Worm (Caenorhabditis elegans) whole organism, L3 larva: Measurements from ENCODE around the gene Y46G5A.47.

Experiments used
- R02D3.7 ChIP-seq: fragments of 150-350 bp; optimal IDR thresholded peaks from 2 replicates; lab custom pipeline; 2014; ENCODE audit warnings: missing biosample characterization, missing genetic modification characterization
- ZK546.5 ChIP-seq: sonication (generic microtip); optimal IDR thresholded peaks from 2 replicates; lab custom pipeline; 2017; ENCODE audit warnings: missing biosample characterization, missing genetic modification characterization
- ama-1 ChIP-seq: fragments of 150-350 bp; optimal IDR thresholded peaks from 2 replicates; lab custom pipeline; 2018
- ceh-16 ChIP-seq: sonication (generic microtip); optimal IDR thresholded peaks from 2 replicates; lab custom pipeline; 2017; ENCODE audit warnings: missing biosample characterization, missing genetic modification characterization
- ceh-28 ChIP-seq: fragments of 150-350 bp; optimal IDR thresholded peaks from 2 replicates; lab custom pipeline; 2014; ENCODE audit warnings: missing biosample characterization, missing genetic modification reagents, missing genetic modification characterization
- ceh-82 ChIP-seq: fragments of 150-350 bp; optimal IDR thresholded peaks from 2 replicates; lab custom pipeline; 2014; ENCODE audit warnings: missing biosample characterization, missing genetic modification characterization
- ceh-9 ChIP-seq: sonication (generic microtip); optimal IDR thresholded peaks from 2 replicates; lab custom pipeline; 2018; ENCODE audit warnings: missing biosample characterization, missing genetic modification characterization
- daf-12 ChIP-seq: fragments of 150-350 bp; optimal IDR thresholded peaks from 2 replicates; lab custom pipeline; 2014; ENCODE audit warnings: missing biosample characterization, missing genetic modification reagents, missing genetic modification characterization
- egl-27 ChIP-seq: sonication (generic microtip); optimal IDR thresholded peaks from 4 replicates; lab custom pipeline; 2017; ENCODE audit warnings: missing biosample characterization, missing genetic modification reagents, missing genetic modification characterization
- egl-5 ChIP-seq: fragments of 150-350 bp; optimal IDR thresholded peaks from 2 replicates; lab custom pipeline; 2017; ENCODE audit warnings: missing biosample characterization, missing genetic modification reagents, missing genetic modification characterization, inconsistent platforms
- elt-1 ChIP-seq: fragments of 150-350 bp; optimal IDR thresholded peaks from 2 replicates; lab custom pipeline; 2014; ENCODE audit warnings: missing biosample characterization, missing genetic modification characterization
- elt-2 ChIP-seq: sonication (generic microtip); optimal IDR thresholded peaks from 2 replicates; lab custom pipeline; 2016; ENCODE audit warnings: missing genetic modification reagents, mild to moderate bottlenecking, missing genetic modification characterization, missing compliant biosample characterization
- elt-3 ChIP-seq, 3 experiments: fragments of 150-350 bp in 1 of 3; sonication (generic microtip) in 2 of 3; optimal IDR thresholded peaks; 2 replicates in 2 of 3; 4 replicates in 1 of 3; lab custom pipeline; 2014 to 2017; ENCODE audit warnings: missing biosample characterization in 3 of 3, missing genetic modification characterization in 3 of 3
- eor-1 ChIP-seq, 2 experiments: fragments of 150-350 bp; optimal IDR thresholded peaks; 2 replicates each; lab custom pipeline; 2014 to 2018; ENCODE audit warnings: missing biosample characterization in 2 of 2, missing genetic modification characterization in 2 of 2
- fkh-10 ChIP-seq: sonication (generic microtip); optimal IDR thresholded peaks from 2 replicates; lab custom pipeline; 2017; ENCODE audit warnings: missing biosample characterization, missing genetic modification reagents, missing genetic modification characterization
- fkh-2 ChIP-seq: fragments of 150-350 bp; optimal IDR thresholded peaks from 2 replicates; lab custom pipeline; 2014; ENCODE audit warnings: missing biosample characterization, missing genetic modification reagents, missing genetic modification characterization
- fos-1 ChIP-seq: fragments of 150-350 bp; optimal IDR thresholded peaks from 2 replicates; lab custom pipeline; 2014; ENCODE audit warnings: missing biosample characterization, missing genetic modification characterization
- hmg-11 ChIP-seq: sonication (generic microtip); optimal IDR thresholded peaks from 2 replicates; lab custom pipeline; 2016; ENCODE audit warnings: missing genetic modification characterization, missing compliant biosample characterization
- jun-1 ChIP-seq: fragments of 150-350 bp; optimal IDR thresholded peaks from 2 replicates; lab custom pipeline; 2014; ENCODE audit warnings: missing biosample characterization, missing genetic modification reagents, missing genetic modification characterization
- lin-15B ChIP-seq: fragments of 150-350 bp; optimal IDR thresholded peaks from 2 replicates; lab custom pipeline; 2014; ENCODE audit warnings: missing biosample characterization, missing genetic modification characterization
- lin-39 ChIP-seq: fragments of 150-350 bp; optimal IDR thresholded peaks from 2 replicates; lab custom pipeline; 2018; ENCODE audit warnings: missing biosample characterization, missing genetic modification reagents, missing genetic modification characterization
- lsy-12 ChIP-seq: sonication (generic microtip); optimal IDR thresholded peaks from 2 replicates; lab custom pipeline; 2016; ENCODE audit warnings: mild to moderate bottlenecking, missing genetic modification characterization, missing compliant biosample characterization
- mdl-1 ChIP-seq: fragments of 150-350 bp; optimal IDR thresholded peaks from 2 replicates; lab custom pipeline; 2014; ENCODE audit warnings: missing biosample characterization, missing genetic modification characterization
- mml-1 ChIP-seq: fragments of 150-350 bp; sonication (generic microtip); optimal IDR thresholded peaks from 3 replicates; lab custom pipeline; 2014; ENCODE audit warnings: missing biosample characterization, missing genetic modification characterization
- nfya-1 ChIP-seq: sonication (generic microtip); optimal IDR thresholded peaks from 2 replicates; lab custom pipeline; 2017; ENCODE audit warnings: missing genetic modification characterization, mild to moderate bottlenecking, missing compliant biosample characterization, antibody characterized with exemption, moderate library complexity; ENCODE audit not compliant: insufficient read depth
- nhr-11 ChIP-seq: fragments of 150-350 bp; optimal IDR thresholded peaks from 2 replicates; lab custom pipeline; 2014; ENCODE audit warnings: missing biosample characterization, missing genetic modification characterization
- nhr-12 ChIP-seq: fragments of 150-350 bp; optimal IDR thresholded peaks from 2 replicates; lab custom pipeline; 2014; ENCODE audit warnings: missing biosample characterization, missing genetic modification characterization
- nhr-23 ChIP-seq: fragments of 150-350 bp; optimal IDR thresholded peaks from 2 replicates; lab custom pipeline; 2014; ENCODE audit warnings: missing biosample characterization, missing genetic modification reagents, missing genetic modification characterization
- nhr-237 ChIP-seq: fragments of 150-350 bp; optimal IDR thresholded peaks from 2 replicates; lab custom pipeline; 2014; ENCODE audit warnings: missing biosample characterization, missing genetic modification characterization
- nhr-25 ChIP-seq: sonication (generic microtip); optimal IDR thresholded peaks from 2 replicates; lab custom pipeline; 2017; ENCODE audit warnings: missing biosample characterization, missing genetic modification characterization
- nhr-43 ChIP-seq: sonication (generic microtip); optimal IDR thresholded peaks from 2 replicates; lab custom pipeline; 2016; ENCODE audit warnings: mild to moderate bottlenecking, missing genetic modification characterization, missing compliant biosample characterization; ENCODE audit not compliant: poor library complexity, severe bottlenecking
- nhr-76 ChIP-seq: fragments of 150-350 bp; sonication (generic microtip); optimal IDR thresholded peaks from 5 replicates; lab custom pipeline; 2014; ENCODE audit warnings: missing biosample characterization, missing genetic modification characterization
- nhr-77 ChIP-seq: fragments of 150-350 bp; optimal IDR thresholded peaks from 2 replicates; lab custom pipeline; 2014; ENCODE audit warnings: missing biosample characterization, missing genetic modification characterization
- pha-4 ChIP-seq: fragments of 150-350 bp; optimal IDR thresholded peaks from 2 replicates; lab custom pipeline; 2014; ENCODE audit warnings: missing biosample characterization, missing genetic modification reagents, missing genetic modification characterization
- pqm-1 ChIP-seq: fragments of 150-350 bp; optimal IDR thresholded peaks from 2 replicates; lab custom pipeline; 2017; ENCODE audit warnings: missing biosample characterization, missing genetic modification characterization, inconsistent platforms
- sea-2 ChIP-seq: fragments of 150-350 bp; sonication (generic microtip); optimal IDR thresholded peaks from 4 replicates; lab custom pipeline; 2014; ENCODE audit warnings: missing biosample characterization, missing genetic modification reagents, missing genetic modification characterization
- skn-1 ChIP-seq: fragments of 150-350 bp; optimal IDR thresholded peaks from 2 replicates; lab custom pipeline; 2014; ENCODE audit warnings: missing biosample characterization, missing genetic modification characterization
- snpc-4 ChIP-seq: fragments of 150-350 bp; optimal IDR thresholded peaks from 2 replicates; lab custom pipeline; 2014; ENCODE audit warnings: missing biosample characterization, missing genetic modification characterization
- tbx-2 ChIP-seq: sonication (generic microtip); optimal IDR thresholded peaks from 2 replicates; lab custom pipeline; 2016; ENCODE audit warnings: mild to moderate bottlenecking, missing genetic modification characterization, missing compliant biosample characterization
- unc-39 ChIP-seq: sonication (generic microtip); optimal IDR thresholded peaks from 4 replicates; lab custom pipeline; 2017; ENCODE audit warnings: missing biosample characterization, missing genetic modification characterization
- unc-62 ChIP-seq: fragments of 150-350 bp; sonication (generic microtip); optimal IDR thresholded peaks from 4 replicates; lab custom pipeline; 2014; ENCODE audit warnings: missing biosample characterization, missing genetic modification reagents, missing genetic modification characterization
- zag-1 ChIP-seq: fragments of 150-350 bp; optimal IDR thresholded peaks from 2 replicates; lab custom pipeline; 2014; ENCODE audit warnings: missing biosample characterization, missing genetic modification characterization
- ztf-11 ChIP-seq: fragments of 150-350 bp; optimal IDR thresholded peaks from 2 replicates; lab custom pipeline; 2014; ENCODE audit warnings: missing biosample characterization, missing genetic modification characterization
- ztf-4 ChIP-seq: fragments of 150-350 bp; optimal IDR thresholded peaks from 2 replicates; lab custom pipeline; 2014; ENCODE audit warnings: missing biosample characterization, missing genetic modification characterization

The Y46G5A.47 gene

ce11 chrII:12805765-12806384 lies 769 bp upstream of the Y46G5A.47 start (continued):
- TF ChIP-seq lin-39 (peak; percentile 58), ZK546.5 (tag; lab: Kevin White, UChicago) (no peak), elt-1 (tag; lab: Kevin White, UChicago) (no peak), ceh-82 (no peak), ztf-4 (no peak), zag-1 (tag; lab: Kevin White, UChicago) (no peak), sea-2 (no peak), tbx-2 (tag; lab: Kevin White, UChicago) (no peak), fkh-2 (tag; lab: Kevin White, UChicago) (no peak), hmg-11 (tag; lab: Kevin White, UChicago) (peak; percentile 79), nhr-237 (no peak)

DNA sequence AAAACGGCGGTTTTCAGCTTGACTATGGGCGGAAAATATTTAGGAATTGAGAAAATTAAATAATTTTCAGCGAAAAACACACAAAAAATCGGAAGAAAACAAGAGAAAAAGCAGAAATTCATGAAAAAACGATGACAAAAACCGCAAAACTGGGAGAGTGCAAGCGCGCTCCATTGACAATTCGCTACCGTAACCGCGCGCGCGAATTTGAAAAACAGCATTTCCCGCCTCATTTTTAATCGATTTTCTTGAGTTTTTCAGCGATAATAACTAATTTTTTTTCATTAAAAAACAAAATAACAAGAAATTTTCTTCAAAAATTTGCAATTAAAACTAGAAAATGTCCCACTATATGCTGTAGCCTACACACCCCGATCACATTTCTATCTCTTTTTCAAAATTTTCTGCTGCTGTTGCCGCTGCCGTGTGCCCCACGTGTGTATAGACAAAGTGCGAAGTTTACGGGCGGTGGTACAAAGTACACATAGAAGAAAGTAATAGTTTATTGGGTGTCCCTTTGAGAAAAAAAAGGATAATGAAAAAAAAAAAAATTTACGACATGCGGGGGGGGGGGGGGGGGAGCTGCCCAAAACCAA lies 5.1 kb downstream of the Y46G5A.47 start:
- peak; percentile 43 for TF ChIP-seq nhr-11 (tag; lab: Kevin White, UChicago)
- peak; percentile 32 for TF ChIP-seq nfya-1 (tag; lab: Kevin White, UChicago)
- TF ChIP-seq fkh-2 (tag; lab: Kevin White, UChicago): no peak
- peak; percentile 15 for TF ChIP-seq elt-2 (tag; lab: Kevin White, UChicago)
- TF ChIP-seq pha-4 (tag; lab: Kevin White, UChicago): peak; percentile 18
- TF ChIP-seq nhr-43: peak; percentile 7
- TF ChIP-seq lin-15B: peak; percentile 0
- no peak for TF ChIP-seq mml-1 (tag; lab: Kevin White, UChicago)
- TF ChIP-seq nhr-23 (tag; lab: Kevin White, UChicago): peak; percentile 18

DNA sequence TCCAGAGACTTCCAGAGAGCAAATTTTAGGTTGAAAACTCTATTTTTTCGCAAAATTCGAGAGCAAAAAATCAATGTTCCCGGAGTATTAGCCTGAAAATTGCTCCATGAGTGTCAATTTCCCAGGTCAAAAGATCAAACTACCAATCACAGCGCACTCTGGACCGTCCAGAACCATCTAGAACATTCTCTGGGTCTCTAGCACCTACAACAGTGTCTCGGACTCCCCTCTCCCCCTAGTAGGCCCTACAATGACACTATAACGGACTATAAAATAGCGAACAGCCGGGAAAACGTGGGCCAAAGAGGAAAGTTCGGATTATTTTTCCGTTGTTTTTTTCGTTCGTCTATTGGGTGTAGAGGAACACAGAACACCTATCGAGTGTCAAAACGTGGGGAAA lies 5.7 kb downstream of the Y46G5A.47 start:
- TF ChIP-seq nhr-23 (tag; lab: Kevin White, UChicago) (no peak), ZK546.5 (tag; lab: Kevin White, UChicago) (no peak), ceh-16 (tag; lab: Kevin White, UChicago) (no peak), jun-1 (tag; lab: Kevin White, UChicago) (no peak)

DNA sequence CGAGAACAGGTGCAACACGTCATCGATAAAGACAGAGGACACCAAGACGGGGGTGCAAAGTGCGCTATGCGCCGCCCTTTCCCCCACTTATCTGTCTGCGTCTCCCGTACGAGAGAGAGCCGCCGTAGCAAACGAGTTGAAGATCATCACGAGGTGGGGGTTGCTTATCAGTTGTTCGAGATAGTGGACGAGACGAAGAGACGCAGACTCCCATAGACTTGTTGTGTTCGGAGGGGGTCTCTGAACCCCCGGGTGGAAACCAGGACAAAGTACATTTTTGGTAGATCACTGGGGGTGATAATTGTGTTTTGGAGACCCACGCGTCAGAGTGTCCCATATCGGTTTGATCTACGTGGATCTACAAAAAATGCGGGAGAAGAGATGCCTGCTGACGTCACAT lies 6.3 kb downstream of the Y46G5A.47 start:
- no peak for TF ChIP-seq zag-1 (tag; lab: Kevin White, UChicago)
- no peak for TF ChIP-seq ceh-9 (tag; lab: Kevin White, UChicago)
- no peak for TF ChIP-seq ama-1
- TF ChIP-seq mdl-1 (tag; lab: Kevin White, UChicago): peak; percentile 76
- TF ChIP-seq ceh-16 (tag; lab: Kevin White, UChicago): no peak
- peak; percentile 73 for TF ChIP-seq ceh-28 (tag; lab: Kevin White, UChicago)
- TF ChIP-seq unc-62 (GFP tag; lab: Kevin White, UChicago): no peak
- peak; percentile 14 for TF ChIP-seq fos-1 (tag; lab: Kevin White, UChicago)
- TF ChIP-seq egl-5 (tag; lab: Kevin White, UChicago): no peak
- TF ChIP-seq nhr-43: peak; percentile 96
- no peak for TF ChIP-seq fkh-10 (GFP tag; lab: Kevin White, UChicago)
- TF ChIP-seq unc-39 (tag; lab: Kevin White, UChicago): no peak
- TF ChIP-seq nhr-237: no peak
- TF ChIP-seq daf-12 (tag; lab: Kevin White, UChicago): no peak
- no peak for TF ChIP-seq nhr-76
- TF ChIP-seq sea-2: no peak
- TF ChIP-seq nhr-11 (tag; lab: Kevin White, UChicago): peak; percentile 69
- TF ChIP-seq elt-2 (tag; lab: Kevin White, UChicago): peak; percentile 95
- TF ChIP-seq lsy-12 (tag; lab: Kevin White, UChicago): peak; percentile 71
- no peak for TF ChIP-seq ztf-11 (tag; lab: Kevin White, UChicago)
- TF ChIP-seq nhr-25 (tag; lab: Kevin White, UChicago): peak; percentile 87
- TF ChIP-seq jun-1 (tag; lab: Kevin White, UChicago): peak; percentile 87
- peak; percentile 48 for TF ChIP-seq snpc-4
- TF ChIP-seq pha-4 (tag; lab: Kevin White, UChicago): peak; percentile 82
- TF ChIP-seq elt-3 (tag; optimal IDR thresholded peaks at IDR 0.05; lab: Kevin White, UChicago): peak in 1 of 3 experiments; percentile 71
- TF ChIP-seq pqm-1 (tag; lab: Kevin White, UChicago): peak; percentile 94
- TF ChIP-seq egl-27 (tag; lab: Kevin White, UChicago): peak; percentile 58
- peak; percentile 58 for TF ChIP-seq tbx-2 (tag; lab: Kevin White, UChicago)
- TF ChIP-seq nhr-23 (tag; lab: Kevin White, UChicago): peak; percentile 87
- TF ChIP-seq elt-1 (tag; lab: Kevin White, UChicago): peak; percentile 68
- peak; percentile 2 for TF ChIP-seq hmg-11 (tag; lab: Kevin White, UChicago)
- peak; percentile 11 for TF ChIP-seq nhr-77 (tag; lab: Kevin White, UChicago)
- no peak for TF ChIP-seq nhr-12 (tag; lab: Kevin White, UChicago)
- TF ChIP-seq skn-1 (tag; lab: Kevin White, UChicago): no peak
- no peak for TF ChIP-seq ceh-82
- TF ChIP-seq R02D3.7: peak; percentile 49
- TF ChIP-seq eor-1 (tag; optimal IDR thresholded peaks at IDR 0.05; lab: Kevin White, UChicago): no peak
- no peak for TF ChIP-seq mml-1 (tag; lab: Kevin White, UChicago)
- peak; percentile 24 for TF ChIP-seq lin-15B
- no peak for TF ChIP-seq ZK546.5 (tag; lab: Kevin White, UChicago)
